Worm (Caenorhabditis elegans) whole organism, mixed stage, embryonic: Measurements from ENCODE around the gene T05H10.8.
A peak's percentile ranks its signal among the peaks of the same experiment; 100 is the strongest.

Source experiments
- blmp-1 ChIP-seq: fragments of 150-350 bp; optimal IDR thresholded peaks from 2 replicates; lab custom pipeline; 2014; ENCODE audit warnings: missing biosample characterization, missing genetic modification characterization
- ham-2 ChIP-seq: fragments of 200-800 bp; sonication (Bioruptor generic); optimal IDR thresholded peaks from 2 replicates; lab custom pipeline; 2018; ENCODE audit warnings: mild to moderate bottlenecking, missing genetic modification characterization, missing compliant biosample characterization
- lsy-2 ChIP-seq: fragments of 150-350 bp; optimal IDR thresholded peaks from 2 replicates; lab custom pipeline; 2014; ENCODE audit warnings: missing biosample characterization, missing genetic modification characterization
- mep-1 ChIP-seq: fragments of 150-350 bp; optimal IDR thresholded peaks from 2 replicates; lab custom pipeline; 2017; ENCODE audit warnings: missing biosample characterization, missing genetic modification reagents, missing genetic modification characterization, inconsistent platforms
- mls-2 ChIP-seq: sonication (generic microtip); optimal IDR thresholded peaks from 2 replicates; lab custom pipeline; 2016; ENCODE audit warnings: mild to moderate bottlenecking, missing genetic modification characterization, moderate library complexity, missing compliant biosample characterization
- nhr-12 ChIP-seq: fragments of 150-350 bp; optimal IDR thresholded peaks from 2 replicates; lab custom pipeline; 2014; ENCODE audit warnings: missing biosample characterization, missing genetic modification characterization
- nhr-28 ChIP-seq: fragments of 150-350 bp; optimal IDR thresholded peaks from 2 replicates; lab custom pipeline; 2014; ENCODE audit warnings: missing biosample characterization, missing genetic modification characterization
- nhr-76 ChIP-seq: sonication (generic microtip); optimal IDR thresholded peaks from 2 replicates; lab custom pipeline; 2017; ENCODE audit warnings: missing biosample characterization, missing genetic modification characterization
- pha-4 ChIP-seq: fragments of 150-350 bp; optimal IDR thresholded peaks from 2 replicates; lab custom pipeline; 2018; ENCODE audit warnings: missing biosample characterization, missing genetic modification reagents, missing genetic modification characterization
- unc-120 ChIP-seq: sonication (generic microtip); optimal IDR thresholded peaks from 2 replicates; lab custom pipeline; 2017; ENCODE audit warnings: missing genetic modification characterization, missing compliant biosample characterization; ENCODE audit not compliant: poor library complexity, severe bottlenecking

ce11 chrII:8093914-8094313 lies 35.0 kb downstream of the T05H10.8 start:
- TF ChIP-seq nhr-12 (tag; lab: Kevin White, UChicago) (no peak), mep-1 (tag; lab: Kevin White, UChicago) (no peak), pha-4 (no peak), lsy-2 (tag; lab: Kevin White, UChicago) (no peak), unc-120 (no peak), blmp-1 (peak; percentile 12), ham-2 (no peak), nhr-28 (tag; lab: Kevin White, UChicago) (no peak), nhr-76 (no peak), mls-2 (no peak)
